Fruit fly (Drosophila melanogaster) whole organism, adult: ENCODE data around the gene zormin.

Experiments
- CG11617 ChIP-seq: fragments of 200-800 bp; sonication (Bioruptor generic); optimal IDR thresholded peaks from 2 replicates; lab custom pipeline; 2017; ENCODE audit warnings: mild to moderate bottlenecking, missing biosample characterization, missing genetic modification reagents, missing genetic modification characterization
- CG14711 ChIP-seq: fragments of 200-800 bp; sonication (Bioruptor generic); optimal IDR thresholded peaks from 2 replicates; lab custom pipeline; 2018; ENCODE audit warnings: missing biosample characterization, mild to moderate bottlenecking, missing genetic modification characterization, moderate library complexity
- Clk ChIP-seq: fragments of 200-800 bp; sonication (Bioruptor generic); optimal IDR thresholded peaks from 2 replicates; lab custom pipeline; 2017; ENCODE audit warnings: missing biosample characterization, missing genetic modification characterization
- Crg-1 ChIP-seq: fragments of 200-800 bp; sonication (Bioruptor generic); optimal IDR thresholded peaks from 2 replicates; lab custom pipeline; 2016; ENCODE audit warnings: missing biosample characterization, missing genetic modification characterization
- Hr96 ChIP-seq: fragments of 200-800 bp; sonication (Bioruptor generic); optimal IDR thresholded peaks from 2 replicates; lab custom pipeline; 2016; ENCODE audit warnings: missing biosample characterization, missing genetic modification characterization
- bab1 ChIP-seq: fragments of 200-800 bp; sonication (Bioruptor generic); optimal IDR thresholded peaks from 3 replicates; lab custom pipeline; 2019; ENCODE audit warnings: missing biosample characterization, mild to moderate bottlenecking, missing genetic modification characterization, moderate library complexity
- cic ChIP-seq: fragments of 200-800 bp; sonication (Bioruptor generic); optimal IDR thresholded peaks from 2 replicates; lab custom pipeline; 2017; ENCODE audit warnings: missing biosample characterization, mild to moderate bottlenecking, missing genetic modification characterization, moderate library complexity
- ovo ChIP-seq: fragments of 200-800 bp; sonication (Bioruptor generic); optimal IDR thresholded peaks from 2 replicates; lab custom pipeline; 2016; ENCODE audit warnings: missing biosample characterization, missing genetic modification characterization
- pad ChIP-seq: fragments of 200-800 bp; sonication (Bioruptor generic); optimal IDR thresholded peaks from 3 replicates; lab custom pipeline; 2017; ENCODE audit warnings: missing biosample characterization, missing genetic modification characterization, mild to moderate bottlenecking, moderate library complexity, missing genetic modification reagents

DNA sequence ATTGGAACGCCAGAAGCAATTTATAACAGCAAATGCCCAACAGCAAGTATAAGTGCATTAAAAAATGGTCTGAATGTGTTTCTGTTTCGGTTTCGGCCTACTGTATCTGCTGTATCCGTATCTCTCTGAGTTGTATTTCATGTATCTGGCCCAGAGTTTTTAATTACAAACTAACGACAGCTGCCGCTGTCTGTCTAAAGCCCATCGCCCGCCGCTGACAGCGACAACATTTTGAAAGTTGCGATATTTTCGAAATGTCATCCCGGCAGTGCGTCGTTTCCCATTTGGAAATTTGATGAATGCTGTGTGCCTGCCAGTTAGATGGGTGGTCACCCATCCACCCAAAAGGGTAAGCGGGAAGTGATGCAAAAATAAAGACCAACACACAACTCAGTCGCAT lies 15.1 kb downstream of the zormin start:
- TF ChIP-seq CG14711 (tag; lab: Kevin White, UChicago) (no peak), CG11617 (no peak), Crg-1 (GFP tag; lab: Kevin White, UChicago) (no peak), pad (GFP tag; lab: Kevin White, UChicago) (no peak), ovo (GFP tag; lab: Kevin White, UChicago) (no peak), cic (GFP tag; lab: Kevin White, UChicago) (no peak), Hr96 (GFP tag; lab: Kevin White, UChicago) (no peak), bab1 (GFP tag; lab: Kevin White, UChicago) (no peak), Clk (GFP tag; lab: Kevin White, UChicago) (no peak)
